Fruit fly (Drosophila melanogaster): ENCODE results near the gene Amnionless.

The Amnionless gene

dm6 chr2L:250507-251215, 38.3 kb downstream of the Amnionless start, which contains the start of gene kis (continued):
- peak; percentile 26 for TF ChIP-seq lbe (GFP tag; optimal IDR thresholded peaks at IDR 0.05)
- TF ChIP-seq ci (GFP tag; IDR thresholded peaks at IDR 0.05), result peak; percentile 34; the same call in 1 of the 3 replicates
- no peak for TF ChIP-seq CG5180 (GFP tag; optimal IDR thresholded peaks at IDR 0.05)
- peak; percentile 60 for TF ChIP-seq Nf-YC (tag; optimal IDR thresholded peaks at IDR 0.05)
- TF ChIP-seq CG12071 (GFP tag; optimal IDR thresholded peaks at IDR 0.05), result peak; percentile 9
- TF ChIP-seq Oli (tag; optimal IDR thresholded peaks at IDR 0.05), result peak; percentile 8
- no peak for TF ChIP-seq run (tag; optimal IDR thresholded peaks at IDR 0.05)
- TF ChIP-seq CG42726 (GFP tag; IDR thresholded peaks at IDR 0.05; ENCODE audit: partially characterized antibody), result peak; percentile 97
- peak; percentile 51; the same call in 1 of the 2 replicates for TF ChIP-seq CG32767 (GFP tag; IDR thresholded peaks at IDR 0.05)
- TF ChIP-seq NFAT (GFP tag; IDR thresholded peaks at IDR 0.05), result peak; percentile 57
- no peak for TF ChIP-seq Atf3 (GFP tag; optimal IDR thresholded peaks at IDR 0.05)
- no peak for TF ChIP-seq wek (GFP tag; optimal IDR thresholded peaks at IDR 0.05)
- peak; percentile 16 for TF ChIP-seq CG1792 (GFP tag; optimal IDR thresholded peaks at IDR 0.05)
- TF ChIP-seq CG16813 (GFP tag; IDR thresholded peaks at IDR 0.05; ENCODE audit: partially characterized antibody), result peak; percentile 95
- TF ChIP-seq CG4404 (GFP tag; IDR thresholded peaks at IDR 0.05), result no peak
- peak; percentile 0 to 74 for TF ChIP-seq Trl (optimal IDR thresholded peaks at IDR 0.05)
- peak; percentile 38 for TF ChIP-seq Trl (GFP tag; optimal IDR thresholded peaks at IDR 0.05)
- peak; percentile 43 for TF ChIP-seq CrebB (tag; optimal IDR thresholded peaks at IDR 0.05)
- peak; percentile 68 for TF ChIP-seq CG15514 (GFP tag; optimal IDR thresholded peaks at IDR 0.05)
- no peak for TF ChIP-seq ara (GFP tag; IDR thresholded peaks at IDR 0.05)
- peak; percentile 69 for TF ChIP-seq scrt (GFP tag; optimal IDR thresholded peaks at IDR 0.05)
- TF ChIP-seq ato (GFP tag; IDR thresholded peaks at IDR 0.05; ENCODE audit: partially characterized antibody), result peak; percentile 91
- peak; percentile 76 for TF ChIP-seq trem (tag; optimal IDR thresholded peaks at IDR 0.05)
- TF ChIP-seq hth (optimal IDR thresholded peaks at IDR 0.05), result no peak
- TF ChIP-seq wor (GFP tag; IDR thresholded peaks at IDR 0.05), result no peak
- peak; percentile 65 for TF ChIP-seq Max (GFP tag; optimal IDR thresholded peaks at IDR 0.05)
- TF ChIP-seq kni (GFP tag; optimal IDR thresholded peaks at IDR 0.05), result peak; percentile 27
- TF ChIP-seq CG2875 (GFP tag; optimal IDR thresholded peaks at IDR 0.05), result no peak
- peak; percentile 45 for TF ChIP-seq CG17359 (tag; optimal IDR thresholded peaks at IDR 0.05)
- no peak for TF ChIP-seq mirr (GFP tag; optimal IDR thresholded peaks at IDR 0.05)
- peak; percentile 47 for TF ChIP-seq CG10147 (GFP tag; optimal IDR thresholded peaks at IDR 0.05)
- peak; percentile 35 for TF ChIP-seq Deaf1 (tag; optimal IDR thresholded peaks at IDR 0.05)
- TF ChIP-seq nau (GFP tag; optimal IDR thresholded peaks at IDR 0.05), result no peak
- TF ChIP-seq fd102C (GFP tag; optimal IDR thresholded peaks at IDR 0.05), result no peak
- no peak for TF ChIP-seq CG18619 (GFP tag; optimal IDR thresholded peaks at IDR 0.05)
- peak; percentile 97 for TF ChIP-seq unc-4 (GFP tag; IDR thresholded peaks at IDR 0.05; ENCODE audit: partially characterized antibody)
- TF ChIP-seq HLH4C (GFP tag; IDR thresholded peaks at IDR 0.05; ENCODE audit: partially characterized antibody), result peak; percentile 91
- no peak for TF ChIP-seq CG6683 (GFP tag; optimal IDR thresholded peaks at IDR 0.05)
- no peak for TF ChIP-seq trh (GFP tag; optimal IDR thresholded peaks at IDR 0.05)
- no peak for TF ChIP-seq dmrt99B (tag; optimal IDR thresholded peaks at IDR 0.05)
- peak; percentile 93 for TF ChIP-seq hbn (GFP tag; IDR thresholded peaks at IDR 0.05; ENCODE audit: partially characterized antibody)
- peak; percentile 43 for TF ChIP-seq gem (tag; optimal IDR thresholded peaks at IDR 0.05)
- peak; percentile 98 for TF ChIP-seq CG13287 (GFP tag; IDR thresholded peaks at IDR 0.05; ENCODE audit: partially characterized antibody)
- TF ChIP-seq salm (tag; optimal IDR thresholded peaks at IDR 0.05), result peak; percentile 32
- no peak for TF ChIP-seq CG10321 (GFP tag; IDR thresholded peaks at IDR 0.05)
- TF ChIP-seq HLHmδ (GFP tag; optimal IDR thresholded peaks at IDR 0.05), result no peak
- no peak for TF ChIP-seq CG14050 (GFP tag; IDR thresholded peaks at IDR 0.05)
- no peak for TF ChIP-seq CG8765 (GFP tag; IDR thresholded peaks at IDR 0.05)
- TF ChIP-seq CG4360 (GFP tag; IDR thresholded peaks at IDR 0.05), result peak; percentile 95
